Fruit fly (Drosophila melanogaster) whole organism, embryonic: ENCODE data around the gene haf.
A peak's percentile ranks its signal among the peaks of the same experiment; 100 is the strongest.

Experiments used
- Antp ChIP-seq: fragments of 200-800 bp; sonication (Bioruptor generic); optimal IDR thresholded peaks from 3 replicates; lab custom pipeline; 2016; ENCODE audit warnings: missing biosample characterization, missing genetic modification characterization
- Atf-2 ChIP-seq: fragments of 200-800 bp; sonication (Bioruptor generic); optimal IDR thresholded peaks from 2 replicates; lab custom pipeline; 2016; ENCODE audit warnings: missing biosample characterization, missing genetic modification characterization
- Atf3 ChIP-seq: fragments of 200-800 bp; sonication (Bioruptor generic); optimal IDR thresholded peaks from 3 replicates; lab custom pipeline; 2016; ENCODE audit warnings: missing biosample characterization, missing genetic modification characterization
- CG11085 ChIP-seq: fragments of 200-800 bp; sonication (Bioruptor generic); IDR thresholded peaks from 2 replicates; pipeline ENCODE4 v1.3.6; 2022; ENCODE audit warnings: missing biosample characterization, missing genetic modification characterization
- CG11093 ChIP-seq: fragments of 200-800 bp; sonication (Bioruptor generic); IDR thresholded peaks from 3 replicates; pipeline ENCODE4 v1.3.6; 2022; ENCODE audit warnings: missing biosample characterization, missing genetic modification characterization
- CG14441 ChIP-seq: fragments of 200-800 bp; sonication (Bioruptor generic); IDR thresholded peaks from 2 replicates; pipeline ENCODE4 v1.3.6; 2022; ENCODE audit warnings: missing biosample characterization, missing genetic modification characterization
- CG15269 ChIP-seq: fragments of 200-800 bp; sonication (Bioruptor generic); optimal IDR thresholded peaks from 2 replicates; lab custom pipeline; 2018; ENCODE audit warnings: missing biosample characterization, mild to moderate bottlenecking, missing genetic modification characterization, moderate library complexity
- CG1529 ChIP-seq: fragments of 200-800 bp; sonication (Bioruptor generic); optimal IDR thresholded peaks from 3 replicates; lab custom pipeline; 2018; ENCODE audit warnings: missing biosample characterization, missing genetic modification characterization
- CG17829 ChIP-seq: fragments of 200-800 bp; optimal IDR thresholded peaks from 2 replicates; lab custom pipeline; 2019; ENCODE audit warnings: missing biosample characterization, mild to moderate bottlenecking, missing genetic modification characterization, moderate library complexity
- CG2120 ChIP-seq: fragments of 200-800 bp; sonication (Bioruptor generic); optimal IDR thresholded peaks from 3 replicates; lab custom pipeline; 2016; ENCODE audit warnings: missing biosample characterization, missing genetic modification characterization
- CG2129 ChIP-seq: fragments of 200-800 bp; sonication (Bioruptor generic); IDR thresholded peaks from 2 replicates; pipeline ENCODE4 v1.3.6; 2022; ENCODE audit warnings: missing biosample characterization, missing genetic modification characterization; ENCODE audit not compliant: partially characterized antibody
- CG2199 ChIP-seq: fragments of 200-800 bp; sonication (Bioruptor generic); IDR thresholded peaks from 3 replicates; pipeline ENCODE4 v1.3.6; 2022; ENCODE audit warnings: missing biosample characterization, missing genetic modification characterization
- CG30020 ChIP-seq: fragments of 200-800 bp; optimal IDR thresholded peaks from 2 replicates; lab custom pipeline; 2019; ENCODE audit warnings: missing biosample characterization, mild to moderate bottlenecking, missing genetic modification characterization, moderate library complexity
- CG34376 ChIP-seq: fragments of 200-800 bp; sonication (Bioruptor generic); optimal IDR thresholded peaks from 2 replicates; lab custom pipeline; 2018; ENCODE audit warnings: missing biosample characterization, mild to moderate bottlenecking, missing genetic modification characterization
- CG4328 ChIP-seq: fragments of 200-800 bp; sonication (Bioruptor generic); optimal IDR thresholded peaks from 3 replicates; lab custom pipeline; 2017; ENCODE audit warnings: missing biosample characterization, missing genetic modification reagents, missing genetic modification characterization
- CG4820 ChIP-seq: fragments of 200-800 bp; sonication (Bioruptor generic); optimal IDR thresholded peaks from 3 replicates; lab custom pipeline; 2016; ENCODE audit warnings: missing biosample characterization, missing genetic modification characterization
- CG6272 ChIP-seq: fragments of 200-800 bp; sonication (Bioruptor generic); IDR thresholded peaks from 2 replicates; pipeline ENCODE4 v1.3.6; 2022; ENCODE audit warnings: missing biosample characterization, missing genetic modification characterization
- CG8765 ChIP-seq: fragments of 200-800 bp; sonication (Bioruptor generic); IDR thresholded peaks from 2 replicates; pipeline ENCODE4 v1.3.6; 2022; ENCODE audit warnings: missing biosample characterization, missing genetic modification characterization
- CG9797 ChIP-seq: fragments of 200-800 bp; sonication (Bioruptor generic); optimal IDR thresholded peaks from 3 replicates; lab custom pipeline; 2018; ENCODE audit warnings: missing biosample characterization, mild to moderate bottlenecking, missing genetic modification characterization
- CTCF ChIP-seq: fragments of 200-800 bp; sonication (Bioruptor generic); optimal IDR thresholded peaks from 2 replicates; lab custom pipeline; 2017; ENCODE audit warnings: missing biosample characterization, mild to moderate bottlenecking, missing genetic modification characterization, moderate library complexity
- D19B ChIP-seq: fragments of 200-800 bp; sonication (Bioruptor generic); optimal IDR thresholded peaks from 2 replicates; lab custom pipeline; 2017; ENCODE audit warnings: missing biosample characterization, mild to moderate bottlenecking, missing genetic modification characterization
- Dek ChIP-seq: fragments of 200-800 bp; sonication (Bioruptor generic); optimal IDR thresholded peaks from 3 replicates; lab custom pipeline; 2019; ENCODE audit warnings: missing biosample characterization, mild to moderate bottlenecking, missing genetic modification characterization, moderate library complexity
- Dfd ChIP-seq, 2 experiments: fragments of >200 bp; optimal IDR thresholded peaks; 2 replicates each; lab custom pipeline; 2017; ENCODE audit warnings: missing biosample characterization in 2 of 2, missing genetic modification characterization in 2 of 2
- Dll ChIP-seq: fragments of 200-800 bp; sonication (Bioruptor generic); IDR thresholded peaks from 4 replicates; pipeline ENCODE4 v1.3.6; 2022; ENCODE audit warnings: missing biosample characterization, missing genetic modification characterization; ENCODE audit not compliant: partially characterized antibody
- Ets97D ChIP-seq: fragments of 200-800 bp; sonication (Bioruptor generic); optimal IDR thresholded peaks from 3 replicates; lab custom pipeline; 2016; ENCODE audit warnings: missing biosample characterization, missing genetic modification characterization
- Fer1 ChIP-seq: fragments of 200-800 bp; sonication (Bioruptor generic); optimal IDR thresholded peaks from 2 replicates; lab custom pipeline; 2017; ENCODE audit warnings: missing biosample characterization, mild to moderate bottlenecking, missing genetic modification characterization
- H2.0 ChIP-seq: fragments of 200-800 bp; sonication (Bioruptor generic); IDR thresholded peaks from 2 replicates; pipeline ENCODE4 v1.3.6; 2022; ENCODE audit warnings: missing biosample characterization, missing genetic modification characterization
- HLH4C ChIP-seq: fragments of 200-800 bp; sonication (Bioruptor generic); IDR thresholded peaks from 3 replicates; pipeline ENCODE4 v1.3.6; 2022; ENCODE audit warnings: missing biosample characterization, missing genetic modification characterization; ENCODE audit not compliant: partially characterized antibody
- HmgZ ChIP-seq: fragments of 200-800 bp; sonication (Bioruptor generic); optimal IDR thresholded peaks from 2 replicates; lab custom pipeline; 2018; ENCODE audit warnings: missing biosample characterization, mild to moderate bottlenecking, missing genetic modification characterization
- Lpt ChIP-seq: fragments of >200 bp; optimal IDR thresholded peaks from 2 replicates; lab custom pipeline; 2018; ENCODE audit warnings: missing biosample characterization, missing genetic modification characterization
- MTF-1 ChIP-seq: fragments of 200-800 bp; sonication (Bioruptor generic); optimal IDR thresholded peaks from 2 replicates; lab custom pipeline; 2018; ENCODE audit warnings: missing biosample characterization, mild to moderate bottlenecking, missing genetic modification characterization, borderline replicate concordance
- Mad ChIP-seq: fragments of 200-800 bp; sonication (Bioruptor generic); optimal IDR thresholded peaks from 2 replicates; lab custom pipeline; 2016; ENCODE audit warnings: missing biosample characterization, missing genetic modification characterization
- NC2β ChIP-seq: fragments of 200-800 bp; sonication (Bioruptor generic); optimal IDR thresholded peaks from 2 replicates; lab custom pipeline; 2016; ENCODE audit warnings: missing biosample characterization, missing genetic modification characterization
- Nf-YA ChIP-seq: fragments of 200-800 bp; sonication (Bioruptor generic); IDR thresholded peaks from 2 replicates; pipeline ENCODE4 v1.3.6; 2022; ENCODE audit warnings: missing biosample characterization, missing genetic modification characterization
- Nf-YB ChIP-seq: fragments of 200-800 bp; sonication (Bioruptor generic); optimal IDR thresholded peaks from 3 replicates; lab custom pipeline; 2019; ENCODE audit warnings: missing biosample characterization, mild to moderate bottlenecking, missing genetic modification characterization, moderate library complexity
- NfI ChIP-seq: fragments of 200-800 bp; sonication (Bioruptor generic); optimal IDR thresholded peaks from 3 replicates; lab custom pipeline; 2018; ENCODE audit warnings: missing biosample characterization, mild to moderate bottlenecking, missing genetic modification characterization, moderate library complexity
- Opbp ChIP-seq: fragments of 200-800 bp; sonication (Bioruptor generic); IDR thresholded peaks from 3 replicates; pipeline ENCODE4 v1.3.6; 2022; ENCODE audit warnings: missing biosample characterization, missing genetic modification characterization; ENCODE audit not compliant: partially characterized antibody
- Rfx ChIP-seq: fragments of 200-800 bp; sonication (Bioruptor generic); IDR thresholded peaks from 2 replicates; pipeline ENCODE4 v1.3.6; 2022; ENCODE audit warnings: missing biosample characterization, missing genetic modification characterization
- ap ChIP-seq: fragments of 200-800 bp; sonication (Bioruptor generic); IDR thresholded peaks from 2 replicates; pipeline ENCODE4 v1.3.6; 2022; ENCODE audit warnings: missing biosample characterization, missing genetic modification characterization
- ara ChIP-seq: fragments of 200-800 bp; sonication (Bioruptor generic); IDR thresholded peaks from 2 replicates; pipeline ENCODE4 v1.3.6; 2022; ENCODE audit warnings: missing biosample characterization, missing genetic modification characterization
- bsh ChIP-seq, 2 experiments: fragments of 200-800 bp; sonication (Bioruptor generic); optimal IDR thresholded peaks; 2 replicates each; lab custom pipeline; 2017 to 2018; ENCODE audit warnings: mild to moderate bottlenecking in 2 of 2, missing biosample characterization in 2 of 2, missing genetic modification characterization in 2 of 2, moderate library complexity in 1 of 2
- cas ChIP-seq: fragments of 200-800 bp; sonication (Bioruptor generic); IDR thresholded peaks from 2 replicates; pipeline ENCODE4 v1.3.6; 2022; ENCODE audit warnings: missing biosample characterization, missing genetic modification characterization
- fd3F ChIP-seq: fragments of 200-800 bp; sonication (Bioruptor generic); optimal IDR thresholded peaks from 2 replicates; lab custom pipeline; 2018; ENCODE audit warnings: missing biosample characterization, mild to moderate bottlenecking, missing genetic modification characterization, moderate library complexity
- fd64A ChIP-seq: fragments of 200-800 bp; sonication (Bioruptor generic); optimal IDR thresholded peaks from 3 replicates; lab custom pipeline; 2018; ENCODE audit warnings: missing biosample characterization, mild to moderate bottlenecking, missing genetic modification characterization
- fd96Cb ChIP-seq: fragments of 200-800 bp; sonication (Bioruptor generic); optimal IDR thresholded peaks from 2 replicates; lab custom pipeline; 2018; ENCODE audit warnings: missing biosample characterization, mild to moderate bottlenecking, missing genetic modification characterization, moderate library complexity
- ken ChIP-seq: fragments of 200-800 bp; sonication (Bioruptor generic); IDR thresholded peaks from 3 replicates; pipeline ENCODE4 v1.3.6; 2022; ENCODE audit warnings: missing biosample characterization, missing genetic modification characterization
- nerfin-1 ChIP-seq: fragments of 200-800 bp; sonication (Bioruptor generic); optimal IDR thresholded peaks from 3 replicates; lab custom pipeline; 2019; ENCODE audit warnings: missing biosample characterization, mild to moderate bottlenecking, missing genetic modification characterization, moderate library complexity
- otp ChIP-seq: fragments of 200-800 bp; sonication (Bioruptor generic); IDR thresholded peaks from 3 replicates; pipeline ENCODE4, ENCODE4 v1.3.6; 2022; ENCODE audit warnings: missing biosample characterization, missing genetic modification characterization
- ro ChIP-seq: fragments of 200-800 bp; sonication (Bioruptor generic); IDR thresholded peaks from 2 replicates; pipeline ENCODE4 v1.3.6; 2022; ENCODE audit warnings: missing biosample characterization, missing genetic modification characterization
- vvl ChIP-seq: fragments of 200-800 bp; sonication (Bioruptor generic); IDR thresholded peaks from 2 replicates; pipeline ENCODE4 v1.3.6; 2022; ENCODE audit warnings: missing biosample characterization, missing genetic modification characterization
- wdn ChIP-seq: fragments of 200-800 bp; sonication (Bioruptor generic); IDR thresholded peaks from 2 replicates; pipeline ENCODE4 v1.3.6; 2022; ENCODE audit warnings: missing biosample characterization, missing genetic modification characterization

haf gene

DNA sequence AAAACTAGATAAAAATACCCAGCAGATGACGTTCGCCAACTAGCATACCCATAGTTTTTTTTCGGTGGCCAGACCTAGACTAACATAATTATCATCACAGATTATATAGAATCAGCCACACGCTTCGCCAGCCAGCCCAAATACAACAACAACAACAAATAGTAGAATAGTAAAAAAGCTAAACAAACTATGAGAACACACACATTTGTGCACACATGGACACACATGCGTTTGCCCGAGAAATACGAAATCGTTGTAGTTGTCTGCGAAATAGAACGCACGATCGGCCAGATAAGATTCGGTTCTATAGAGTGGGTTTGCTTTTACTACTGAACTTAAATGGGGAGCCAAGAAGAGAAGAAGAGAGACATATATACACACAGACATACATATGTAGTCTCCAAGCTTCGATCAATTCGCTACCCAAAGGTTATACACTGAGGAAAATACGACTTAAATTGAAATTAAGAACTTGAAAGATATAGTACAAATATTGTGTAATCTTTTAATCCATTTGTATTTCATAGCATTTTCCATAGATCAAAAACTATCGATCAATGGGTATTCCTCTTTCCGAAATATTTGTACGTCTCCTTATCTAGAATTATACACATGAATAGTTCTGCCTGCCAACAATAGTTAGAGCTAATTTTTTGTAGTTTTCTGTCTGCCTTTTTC lies 73.0 kb downstream of the haf start (continued):
- TF ChIP-seq fd3F (GFP tag; lab: Kevin White, UChicago) (peak; percentile 50), CG6272 (GFP tag; lab: Robert Waterston, UW) (no peak), Atf3 (GFP tag; lab: Kevin White, UChicago) (no peak), Fer1 (peak; percentile 69), ap (no peak), ara (no peak), Dek (tag; lab: Kevin White, UChicago) (peak; percentile 59), Dll (GFP tag; lab: Robert Waterston, UW) (no peak), nerfin-1 (tag; lab: Kevin White, UChicago) (no peak), CG2129 (GFP tag; lab: Robert Waterston, UW) (no peak), NC2β (GFP tag; lab: Kevin White, UChicago) (no peak), Lpt (GFP tag; lab: Kevin White, UChicago) (no peak), fd64A (GFP tag; lab: Kevin White, UChicago) (no peak), CG15269 (tag; lab: Kevin White, UChicago) (peak; percentile 69), Antp (GFP tag; lab: Kevin White, UChicago) (peak; percentile 38), HmgZ (tag; lab: Kevin White, UChicago) (peak; percentile 40), CG34376 (GFP tag; lab: Kevin White, UChicago) (peak; percentile 84), otp (GFP tag; lab: Robert Waterston, UW) (no peak), NfI (GFP tag; lab: Kevin White, UChicago) (peak; percentile 47), H2.0 (GFP tag; lab: Robert Waterston, UW) (peak; percentile 30; the same call in 1 of the 2 replicates), CG2120 (GFP tag; lab: Kevin White, UChicago) (peak; percentile 90), Rfx (GFP tag; lab: Robert Waterston, UW) (peak; percentile 79), Opbp (GFP tag; lab: Robert Waterston, UW) (no peak), CTCF (GFP tag; lab: Kevin White, UChicago) (no peak), fd96Cb (no peak), HLH4C (GFP tag; lab: Robert Waterston, UW) (no peak), Nf-YB (GFP tag; lab: Kevin White, UChicago) (peak; percentile 22), MTF-1 (GFP tag; lab: Kevin White, UChicago) (no peak), ken (peak; percentile 37; the same call in 1 of the 3 replicates), CG11093 (GFP tag; lab: Robert Waterston, UW) (no peak), Dfd (GFP tag; optimal IDR thresholded peaks at IDR 0.05; lab: Kevin White, UChicago) (no peak), CG4820 (GFP tag; lab: Kevin White, UChicago) (no peak), Atf-2 (GFP tag; lab: Kevin White, UChicago) (no peak), CG14441 (peak; percentile 38; the same call in 1 of the 2 replicates), CG11085 (GFP tag; lab: Robert Waterston, UW) (no peak), ro (GFP tag; lab: Robert Waterston, UW) (no peak), CG1529 (GFP tag; lab: Kevin White, UChicago) (no peak), bsh (GFP tag; optimal IDR thresholded peaks at IDR 0.05; lab: Kevin White, UChicago) (no peak), CG4328 (GFP tag; lab: Kevin White, UChicago) (no peak), CG9797 (GFP tag; lab: Kevin White, UChicago) (no peak), wdn (GFP tag; lab: Robert Waterston, UW) (peak; percentile 44; the same call in 1 of the 2 replicates), CG17829 (tag; lab: Kevin White, UChicago) (no peak), Ets97D (GFP tag; lab: Kevin White, UChicago) (no peak), CG2199 (GFP tag; lab: Robert Waterston, UW) (no peak), Mad (no peak), CG30020 (tag; lab: Kevin White, UChicago) (no peak), D19B (GFP tag; lab: Kevin White, UChicago) (peak; percentile 80), vvl (GFP tag; lab: Robert Waterston, UW) (peak; percentile 70), Nf-YA (GFP tag; lab: Robert Waterston, UW) (no peak), cas (GFP tag; lab: Robert Waterston, UW) (peak; percentile 59; the same call in 1 of the 2 replicates), CG8765 (no peak)
